Fruit fly (Drosophila melanogaster) whole organism, embryonic: ENCODE measurements around the gene kraken.
A peak's percentile ranks its signal among the peaks of the same experiment; 100 is the strongest.

Source experiments
- ATbp ChIP-seq: fragments of 200-800 bp; sonication (Bioruptor generic); optimal IDR thresholded peaks from 2 replicates; lab custom pipeline; 2017; ENCODE audit warnings: missing biosample characterization, mild to moderate bottlenecking, missing genetic modification characterization, missing genetic modification reagents
- Aef1 ChIP-seq: fragments of 200-800 bp; sonication (Bioruptor generic); IDR thresholded peaks from 3 replicates; pipeline ENCODE4 v1.3.6; 2022; ENCODE audit warnings: missing biosample characterization, missing genetic modification characterization
- Antp ChIP-seq: fragments of 200-800 bp; sonication (Bioruptor generic); optimal IDR thresholded peaks from 3 replicates; lab custom pipeline; 2016; ENCODE audit warnings: missing biosample characterization, missing genetic modification characterization
- CG10147 ChIP-seq: fragments of 200-800 bp; sonication (Bioruptor generic); optimal IDR thresholded peaks from 2 replicates; lab custom pipeline; 2019; ENCODE audit warnings: missing biosample characterization, mild to moderate bottlenecking, missing genetic modification characterization, moderate library complexity
- CG10979 ChIP-seq: fragments of 200-800 bp; sonication (Bioruptor generic); optimal IDR thresholded peaks from 2 replicates; lab custom pipeline; 2018; ENCODE audit warnings: missing biosample characterization, mild to moderate bottlenecking, missing genetic modification characterization, moderate library complexity
- CG12219 ChIP-seq: fragments of 200-800 bp; sonication (Bioruptor generic); optimal IDR thresholded peaks from 3 replicates; lab custom pipeline; 2018; ENCODE audit warnings: missing biosample characterization, mild to moderate bottlenecking, missing genetic modification characterization
- CG13123 ChIP-seq: fragments of 200-800 bp; sonication (Bioruptor generic); optimal IDR thresholded peaks from 2 replicates; lab custom pipeline; 2016; ENCODE audit warnings: missing biosample characterization, missing genetic modification characterization
- CG15073 ChIP-seq: fragments of 200-800 bp; sonication (Bioruptor generic); optimal IDR thresholded peaks from 2 replicates; lab custom pipeline; 2016; ENCODE audit warnings: missing biosample characterization, missing genetic modification characterization
- CG17328 ChIP-seq: fragments of 200-800 bp; sonication (Bioruptor generic); IDR thresholded peaks from 2 replicates; pipeline ENCODE4 v1.3.6; 2022; ENCODE audit warnings: missing biosample characterization, missing genetic modification characterization
- CG17802 ChIP-seq: fragments of 200-800 bp; sonication (Bioruptor generic); optimal IDR thresholded peaks from 2 replicates; lab custom pipeline; 2018; ENCODE audit warnings: missing biosample characterization, mild to moderate bottlenecking, missing genetic modification characterization, moderate library complexity
- CG18599 ChIP-seq: fragments of 200-800 bp; sonication (Bioruptor generic); optimal IDR thresholded peaks from 3 replicates; lab custom pipeline; 2017; ENCODE audit warnings: missing biosample characterization, missing genetic modification characterization, mild to moderate bottlenecking, moderate library complexity, missing genetic modification reagents
- CG18619 ChIP-seq: fragments of 200-800 bp; sonication (Bioruptor generic); optimal IDR thresholded peaks from 3 replicates; lab custom pipeline; 2017; ENCODE audit warnings: missing biosample characterization, mild to moderate bottlenecking, missing genetic modification characterization
- CG2889 ChIP-seq: fragments of 200-800 bp; sonication (Bioruptor generic); IDR thresholded peaks from 3 replicates; pipeline ENCODE4 v1.3.6; 2022; ENCODE audit warnings: missing biosample characterization, missing genetic modification characterization
- CG30431 ChIP-seq: fragments of 200-800 bp; sonication (Bioruptor generic); optimal IDR thresholded peaks from 2 replicates; lab custom pipeline; 2017; ENCODE audit warnings: missing biosample characterization, missing genetic modification characterization
- CG3407 ChIP-seq: fragments of 200-800 bp; sonication (Bioruptor generic); optimal IDR thresholded peaks from 2 replicates; lab custom pipeline; 2018; ENCODE audit warnings: missing biosample characterization, mild to moderate bottlenecking, missing genetic modification characterization
- CG34224 ChIP-seq: fragments of 200-800 bp; sonication (Bioruptor generic); IDR thresholded peaks from 3 replicates; pipeline ENCODE4 v1.3.6; 2022; ENCODE audit warnings: missing biosample characterization, missing genetic modification characterization; ENCODE audit not compliant: partially characterized antibody
- CG34376 ChIP-seq: fragments of 200-800 bp; sonication (Bioruptor generic); optimal IDR thresholded peaks from 2 replicates; lab custom pipeline; 2018; ENCODE audit warnings: missing biosample characterization, mild to moderate bottlenecking, missing genetic modification characterization
- CG3726 ChIP-seq: fragments of 200-800 bp; sonication (Bioruptor generic); IDR thresholded peaks from 3 replicates; pipeline ENCODE4, ENCODE4 v1.3.6; 2022; ENCODE audit warnings: missing biosample characterization, missing genetic modification characterization
- CG3995 ChIP-seq: fragments of 200-800 bp; sonication (Bioruptor generic); optimal IDR thresholded peaks from 3 replicates; lab custom pipeline; 2016; ENCODE audit warnings: missing biosample characterization, missing genetic modification characterization
- CG4282 ChIP-seq: fragments of 200-800 bp; sonication (Bioruptor generic); optimal IDR thresholded peaks from 2 replicates; lab custom pipeline; 2016; ENCODE audit warnings: missing biosample characterization, missing genetic modification characterization
- CG4617 ChIP-seq: fragments of 200-800 bp; sonication (Bioruptor generic); optimal IDR thresholded peaks from 3 replicates; lab custom pipeline; 2016; ENCODE audit warnings: missing biosample characterization, missing genetic modification characterization, borderline replicate concordance
- CG5245 ChIP-seq: fragments of 200-800 bp; sonication (Bioruptor generic); optimal IDR thresholded peaks from 3 replicates; lab custom pipeline; 2016; ENCODE audit warnings: missing biosample characterization, missing genetic modification characterization
- CG7271 ChIP-seq: fragments of 200-800 bp; sonication (Bioruptor generic); optimal IDR thresholded peaks from 2 replicates; lab custom pipeline; 2018; ENCODE audit warnings: missing biosample characterization, mild to moderate bottlenecking, missing genetic modification characterization, moderate library complexity
- CG9817 ChIP-seq: fragments of 200-800 bp; sonication (Bioruptor generic); optimal IDR thresholded peaks from 2 replicates; lab custom pipeline; 2018; ENCODE audit warnings: missing biosample characterization, mild to moderate bottlenecking, missing genetic modification characterization, moderate library complexity
- Dad ChIP-seq: fragments of 200-800 bp; sonication (Bioruptor generic); optimal IDR thresholded peaks from 3 replicates; lab custom pipeline; 2016; ENCODE audit warnings: missing biosample characterization, missing genetic modification characterization
- Dip3 ChIP-seq: fragments of 200-800 bp; sonication (Bioruptor generic); optimal IDR thresholded peaks from 3 replicates; lab custom pipeline; 2016; ENCODE audit warnings: missing biosample characterization, missing genetic modification characterization
- Drgx ChIP-seq: fragments of 200-800 bp; sonication (Bioruptor generic); IDR thresholded peaks from 2 replicates; pipeline ENCODE4 v1.3.6; 2022; ENCODE audit warnings: missing biosample characterization, missing genetic modification characterization
- Fer3 ChIP-seq: fragments of 200-800 bp; sonication (Bioruptor generic); optimal IDR thresholded peaks from 2 replicates; lab custom pipeline; 2018; ENCODE audit warnings: missing biosample characterization, mild to moderate bottlenecking, missing genetic modification characterization, moderate library complexity
- H15 ChIP-seq: fragments of 200-800 bp; sonication (Bioruptor generic); IDR thresholded peaks from 3 replicates; pipeline ENCODE4 v1.3.6; 2022; ENCODE audit warnings: missing biosample characterization, missing genetic modification characterization
- H2.0 ChIP-seq: fragments of 200-800 bp; sonication (Bioruptor generic); IDR thresholded peaks from 2 replicates; pipeline ENCODE4 v1.3.6; 2022; ENCODE audit warnings: missing biosample characterization, missing genetic modification characterization
- HLH3B ChIP-seq: fragments of 200-800 bp; sonication (Bioruptor generic); IDR thresholded peaks from 2 replicates; pipeline ENCODE4 v1.3.6; 2022; ENCODE audit warnings: missing biosample characterization, missing genetic modification characterization
- Hand ChIP-seq: fragments of 200-800 bp; sonication (Bioruptor generic); optimal IDR thresholded peaks from 2 replicates; lab custom pipeline; 2017; ENCODE audit warnings: mild to moderate bottlenecking, missing biosample characterization, missing genetic modification reagents, missing genetic modification characterization
- Hmx ChIP-seq: fragments of 200-800 bp; sonication (Bioruptor generic); optimal IDR thresholded peaks from 2 replicates; lab custom pipeline; 2016; ENCODE audit warnings: missing biosample characterization, missing genetic modification characterization
- Mad ChIP-seq: fragments of 200-800 bp; sonication (Bioruptor generic); optimal IDR thresholded peaks from 2 replicates; lab custom pipeline; 2016; ENCODE audit warnings: missing biosample characterization, missing genetic modification characterization
- Meics ChIP-seq: fragments of 200-800 bp; sonication (Bioruptor generic); optimal IDR thresholded peaks from 2 replicates; lab custom pipeline; 2017; ENCODE audit warnings: missing biosample characterization, mild to moderate bottlenecking, missing genetic modification characterization
- Nf-YB ChIP-seq: fragments of 200-800 bp; sonication (Bioruptor generic); optimal IDR thresholded peaks from 3 replicates; lab custom pipeline; 2019; ENCODE audit warnings: missing biosample characterization, mild to moderate bottlenecking, missing genetic modification characterization, moderate library complexity
- Ptx1 ChIP-seq: fragments of 200-800 bp; sonication (Bioruptor generic); IDR thresholded peaks from 2 replicates; pipeline ENCODE4 v1.3.6; 2022; ENCODE audit warnings: missing biosample characterization, missing genetic modification characterization
- Sin3A ChIP-seq: fragments of >200 bp; optimal IDR thresholded peaks from 2 replicates; lab custom pipeline; 2018
- aop ChIP-seq: fragments of 200-800 bp; sonication (Bioruptor generic); IDR thresholded peaks from 2 replicates; pipeline ENCODE4 v1.3.6; 2022; ENCODE audit warnings: missing biosample characterization, missing genetic modification characterization
- corto ChIP-seq: fragments of 200-800 bp; sonication (Bioruptor generic); optimal IDR thresholded peaks from 2 replicates; lab custom pipeline; 2016; ENCODE audit warnings: missing biosample characterization, mild to moderate bottlenecking, missing genetic modification characterization, moderate library complexity
- fu2 ChIP-seq: fragments of 200-800 bp; sonication (Bioruptor generic); optimal IDR thresholded peaks from 2 replicates; lab custom pipeline; 2016; ENCODE audit warnings: missing biosample characterization, missing genetic modification characterization
- hth ChIP-seq: fragments of >200 bp; optimal IDR thresholded peaks from 2 replicates; lab custom pipeline; 2017; ENCODE audit warnings: inconsistent platforms
- jigr1 ChIP-seq: fragments of 200-800 bp; sonication (Bioruptor generic); IDR thresholded peaks from 3 replicates; pipeline ENCODE4 v1.3.6; 2022; ENCODE audit warnings: missing biosample characterization, missing genetic modification characterization
- kah ChIP-seq: fragments of 200-800 bp; sonication (Bioruptor generic); optimal IDR thresholded peaks from 2 replicates; lab custom pipeline; 2018; ENCODE audit warnings: missing biosample characterization, mild to moderate bottlenecking, missing genetic modification characterization
- ken ChIP-seq: fragments of 200-800 bp; sonication (Bioruptor generic); IDR thresholded peaks from 3 replicates; pipeline ENCODE4 v1.3.6; 2022; ENCODE audit warnings: missing biosample characterization, missing genetic modification characterization
- lbe ChIP-seq: fragments of 200-800 bp; sonication (Bioruptor generic); optimal IDR thresholded peaks from 2 replicates; lab custom pipeline; 2016; ENCODE audit warnings: missing biosample characterization, mild to moderate bottlenecking, missing genetic modification characterization
- otp ChIP-seq: fragments of 200-800 bp; sonication (Bioruptor generic); IDR thresholded peaks from 3 replicates; pipeline ENCODE4, ENCODE4 v1.3.6; 2022; ENCODE audit warnings: missing biosample characterization, missing genetic modification characterization
- rib ChIP-seq: fragments of 200-800 bp; sonication (Bioruptor generic); IDR thresholded peaks from 2 replicates; pipeline ENCODE4 v1.3.6; 2022; ENCODE audit warnings: missing biosample characterization, missing genetic modification characterization
- slou ChIP-seq: fragments of 200-800 bp; sonication (Bioruptor generic); optimal IDR thresholded peaks from 3 replicates; lab custom pipeline; 2016; ENCODE audit warnings: missing biosample characterization, missing genetic modification characterization
- tll ChIP-seq, 2 experiments: fragments of 200-800 bp in 1 of 2; fragments of >200 bp in 1 of 2; sonication (Bioruptor generic) in 1 of 2; optimal IDR thresholded peaks; 2 replicates each; lab custom pipeline; 2017 to 2019; ENCODE audit warnings: missing biosample characterization in 2 of 2, missing genetic modification characterization in 2 of 2, mild to moderate bottlenecking in 1 of 2, moderate library complexity in 1 of 2
- zen ChIP-seq: fragments of 200-800 bp; sonication (Bioruptor generic); optimal IDR thresholded peaks from 3 replicates; lab custom pipeline; 2018; ENCODE audit warnings: missing biosample characterization, mild to moderate bottlenecking, missing genetic modification characterization, moderate library complexity
- zf30C ChIP-seq: fragments of 200-800 bp; sonication (Bioruptor generic); optimal IDR thresholded peaks from 3 replicates; lab custom pipeline; 2018; ENCODE audit warnings: missing biosample characterization, mild to moderate bottlenecking, missing genetic modification characterization

kraken gene

DNA sequence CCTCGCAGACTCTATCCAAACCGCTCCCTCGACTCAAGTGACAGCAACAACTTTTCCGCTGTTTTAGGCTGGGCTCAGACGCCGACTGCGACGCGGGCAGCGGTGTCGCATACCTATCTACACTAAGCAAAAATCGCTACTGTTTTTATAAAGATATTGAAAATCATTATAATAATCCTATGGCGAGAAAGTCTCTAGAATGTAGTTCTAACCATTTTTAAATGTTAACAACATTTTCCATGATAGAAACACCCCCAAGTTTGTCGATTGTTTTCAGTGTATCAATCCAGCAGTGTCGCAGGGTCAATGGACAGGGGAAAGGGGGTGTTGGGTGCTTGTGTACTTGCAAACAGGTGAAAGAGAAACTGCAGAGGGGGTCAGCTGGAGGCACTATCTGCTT, 13.3 kb downstream of the kraken start (continued):
- TF ChIP-seq CG4617 (GFP tag; lab: Kevin White, UChicago) (peak; percentile 92), CG17802 (tag; lab: Kevin White, UChicago) (peak; percentile 87), CG3995 (GFP tag; lab: Kevin White, UChicago) (peak; percentile 70), CG15073 (GFP tag; lab: Kevin White, UChicago) (peak; percentile 78), Sin3A (lab: Kevin White, UChicago) (no peak), CG9817 (peak; percentile 97), Drgx (GFP tag; lab: Robert Waterston, UW) (peak; percentile 98), Hmx (GFP tag; lab: Kevin White, UChicago) (peak; percentile 92), ATbp (GFP tag; lab: Kevin White, UChicago) (peak; percentile 97), CG18599 (GFP tag; lab: Kevin White, UChicago) (peak; percentile 97), jigr1 (GFP tag; lab: Robert Waterston, UW) (peak; percentile 89), tll (GFP tag; optimal IDR thresholded peaks at IDR 0.05; lab: Kevin White, UChicago) (peak in 1 of 2 experiments; percentile 71), CG34224 (GFP tag; lab: Robert Waterston, UW) (no peak), zf30C (GFP tag; lab: Kevin White, UChicago) (peak; percentile 83), zen (tag; lab: Kevin White, UChicago) (peak; percentile 97), CG7271 (tag; lab: Kevin White, UChicago) (peak; percentile 90), ken (peak; percentile 97), Dad (GFP tag; lab: Kevin White, UChicago) (peak; percentile 94), CG4282 (GFP tag; lab: Kevin White, UChicago) (peak; percentile 81), rib (GFP tag; lab: Robert Waterston, UW) (peak; percentile 92), CG12219 (peak; percentile 95), Meics (GFP tag; lab: Kevin White, UChicago) (peak; percentile 94), HLH3B (peak; percentile 95), corto (GFP tag; lab: Kevin White, UChicago) (peak; percentile 98), CG5245 (GFP tag; lab: Kevin White, UChicago) (peak; percentile 97), Ptx1 (peak; percentile 96), Antp (GFP tag; lab: Kevin White, UChicago) (peak; percentile 93), CG3726 (GFP tag; lab: Robert Waterston, UW) (peak; percentile 92), Aef1 (GFP tag; lab: Robert Waterston, UW) (peak; percentile 95), Fer3 (tag; lab: Kevin White, UChicago) (peak; percentile 96), fu2 (GFP tag; lab: Kevin White, UChicago) (peak; percentile 93), Hand (GFP tag; lab: Kevin White, UChicago) (peak; percentile 89), CG10147 (GFP tag; lab: Kevin White, UChicago) (peak; percentile 92), aop (GFP tag; lab: Robert Waterston, UW) (peak; percentile 92), Dip3 (peak; percentile 96), CG34376 (GFP tag; lab: Kevin White, UChicago) (peak; percentile 84), CG2889 (peak; percentile 92), H2.0 (GFP tag; lab: Robert Waterston, UW) (peak; percentile 97), otp (GFP tag; lab: Robert Waterston, UW) (peak; percentile 98), Mad (peak; percentile 96), Nf-YB (GFP tag; lab: Kevin White, UChicago) (peak; percentile 84), CG17328 (GFP tag; lab: Robert Waterston, UW) (peak; percentile 97), CG30431 (GFP tag; lab: Kevin White, UChicago) (peak; percentile 94), CG13123 (GFP tag; lab: Kevin White, UChicago) (peak; percentile 92), kah (peak; percentile 91), slou (GFP tag; lab: Kevin White, UChicago) (peak; percentile 83), CG10979 (tag; lab: Kevin White, UChicago) (peak; percentile 95), H15 (peak; percentile 96), CG3407 (peak; percentile 95), lbe (GFP tag; lab: Kevin White, UChicago) (peak; percentile 97), CG18619 (GFP tag; lab: Kevin White, UChicago) (peak; percentile 96), hth (no peak)
